Worm (Caenorhabditis elegans) whole organism, L3 larva: ENCODE data around the gene srh-258.

Experiments
- egl-27 ChIP-seq: sonication (generic microtip); optimal IDR thresholded peaks from 4 replicates; lab custom pipeline; 2017; ENCODE audit warnings: missing biosample characterization, missing genetic modification reagents, missing genetic modification characterization
- elt-3 ChIP-seq, 3 experiments: fragments of 150-350 bp in 1 of 3; sonication (generic microtip) in 2 of 3; optimal IDR thresholded peaks; 2 replicates in 2 of 3; 4 replicates in 1 of 3; lab custom pipeline; 2014 to 2017; ENCODE audit warnings: missing biosample characterization in 3 of 3, missing genetic modification characterization in 3 of 3
- nhr-11 ChIP-seq: fragments of 150-350 bp; optimal IDR thresholded peaks from 2 replicates; lab custom pipeline; 2014; ENCODE audit warnings: missing biosample characterization, missing genetic modification characterization
- nhr-237 ChIP-seq: fragments of 150-350 bp; optimal IDR thresholded peaks from 2 replicates; lab custom pipeline; 2014; ENCODE audit warnings: missing biosample characterization, missing genetic modification characterization
- pqm-1 ChIP-seq: fragments of 150-350 bp; optimal IDR thresholded peaks from 2 replicates; lab custom pipeline; 2017; ENCODE audit warnings: missing biosample characterization, missing genetic modification characterization, inconsistent platforms
- skn-1 ChIP-seq: fragments of 150-350 bp; optimal IDR thresholded peaks from 2 replicates; lab custom pipeline; 2014; ENCODE audit warnings: missing biosample characterization, missing genetic modification characterization
- unc-39 ChIP-seq: sonication (generic microtip); optimal IDR thresholded peaks from 4 replicates; lab custom pipeline; 2017; ENCODE audit warnings: missing biosample characterization, missing genetic modification characterization

- TF ChIP-seq nhr-237 (tag; lab: Kevin White, UChicago), result no peak
- no peak for TF ChIP-seq nhr-11 (tag; lab: Kevin White, UChicago)
- TF ChIP-seq elt-3 (tag; optimal IDR thresholded peaks at IDR 0.05; lab: Kevin White, UChicago), result no peak
- no peak for TF ChIP-seq unc-39
- TF ChIP-seq egl-27 (tag; lab: Kevin White, UChicago), result no peak
- no peak for TF ChIP-seq pqm-1 (tag; lab: Kevin White, UChicago)
- TF ChIP-seq skn-1 (tag; lab: Kevin White, UChicago), result no peak
These were observed 6.2 kb upstream of the srh-258 start, which contains the start of gene fbxa-199 for ce11 chrV:15398728-15399127.
